Worm (Caenorhabditis elegans) whole organism, young adult: ENCODE data around the gene sav-1.
A peak's percentile ranks its signal among the peaks of the same experiment; 100 is the strongest.

Experiments
- B0336.3 ChIP-seq: fragments of 200-800 bp; sonication (Bioruptor generic); IDR thresholded peaks from 2 replicates; pipeline ENCODE4 v1.3.6; 2022; ENCODE audit warnings: missing genetic modification characterization, missing compliant biosample characterization
- D2030.7 ChIP-seq: fragments of 200-800 bp; sonication (Bioruptor generic); IDR thresholded peaks from 2 replicates; pipeline ENCODE4 v1.3.6; 2022; ENCODE audit warnings: missing genetic modification reagents, missing genetic modification characterization, missing compliant biosample characterization
- F22D6.2 ChIP-seq: sonication (generic microtip); optimal IDR thresholded peaks from 2 replicates; lab custom pipeline; 2016; ENCODE audit warnings: mild to moderate bottlenecking, missing genetic modification characterization, missing compliant biosample characterization
- F49E8.2 ChIP-seq: sonication (generic microtip); optimal IDR thresholded peaks from 3 replicates; lab custom pipeline; 2017; ENCODE audit warnings: missing genetic modification characterization, mild to moderate bottlenecking, missing compliant biosample characterization, antibody characterized with exemption, moderate library complexity; ENCODE audit not compliant: insufficient read depth
- F55B11.4 ChIP-seq: sonication (generic microtip); optimal IDR thresholded peaks from 2 replicates; lab custom pipeline; 2016; ENCODE audit warnings: missing compliant biosample characterization, missing genetic modification characterization, borderline replicate concordance; ENCODE audit not compliant: insufficient read depth
- K12H6.12 ChIP-seq: fragments of 200-800 bp; sonication (Bioruptor generic); optimal IDR thresholded peaks from 2 replicates; lab custom pipeline; 2018; ENCODE audit warnings: mild to moderate bottlenecking, missing genetic modification characterization, missing compliant biosample characterization
- Y53G8AR.9 ChIP-seq: fragments of 200-800 bp; sonication (Bioruptor generic); conservative IDR thresholded peaks from 2 replicates; pipeline ENCODE4 v1.3.6; 2022; ENCODE audit warnings: missing genetic modification reagents, missing genetic modification characterization, missing compliant biosample characterization
- Y56A3A.18 ChIP-seq: fragments of 200-800 bp; sonication (Bioruptor generic); IDR thresholded peaks from 2 replicates; pipeline ENCODE4 v1.3.6; 2022; ENCODE audit warnings: missing genetic modification reagents, missing genetic modification characterization, missing compliant biosample characterization
- Y67H2A.10 ChIP-seq: fragments of 200-800 bp; sonication (Bioruptor generic); conservative IDR thresholded peaks from 2 replicates; pipeline ENCODE4 v1.3.6; 2022; ENCODE audit warnings: missing genetic modification reagents, missing genetic modification characterization, missing compliant biosample characterization
- Y95B8A.8 ChIP-seq: fragments of 200-800 bp; sonication (Bioruptor generic); IDR thresholded peaks from 2 replicates; pipeline ENCODE4 v1.3.6; 2022; ENCODE audit warnings: missing genetic modification reagents, missing genetic modification characterization, missing compliant biosample characterization
- ZK185.1 ChIP-seq: sonication (generic microtip); optimal IDR thresholded peaks from 2 replicates; lab custom pipeline; 2016; ENCODE audit warnings: mild to moderate bottlenecking, missing genetic modification characterization, missing compliant biosample characterization; ENCODE audit not compliant: poor library complexity, severe bottlenecking
- akir-1 ChIP-seq: fragments of 200-800 bp; sonication (Bioruptor generic); optimal IDR thresholded peaks from 2 replicates; lab custom pipeline; 2018; ENCODE audit warnings: mild to moderate bottlenecking, missing genetic modification characterization, moderate library complexity, missing compliant biosample characterization
- ama-1 ChIP-seq, 3 experiments: fragments of 150-350 bp in 1 of 3; sonication (generic microtip) in 2 of 3; optimal IDR thresholded peaks; 2 replicates each; lab custom pipeline; 2014 to 2018; ENCODE audit warnings: missing biosample characterization in 2 of 3, missing genetic modification characterization in 2 of 3, missing genetic modification reagents in 2 of 3
- aptf-2 ChIP-seq: fragments of 200-800 bp; sonication (Bioruptor generic); conservative IDR thresholded peaks from 2 replicates; pipeline ENCODE4 v1.3.6; 2022; ENCODE audit warnings: missing genetic modification reagents, missing genetic modification characterization, missing compliant biosample characterization
- attf-6 ChIP-seq: fragments of 200-800 bp; sonication (Bioruptor generic); IDR thresholded peaks from 2 replicates; pipeline ENCODE4 v1.3.6; 2022; ENCODE audit warnings: missing genetic modification reagents, missing genetic modification characterization, missing compliant biosample characterization
- cebp-2 ChIP-seq: fragments of 200-800 bp; sonication (Bioruptor generic); IDR thresholded peaks from 2 replicates; pipeline ENCODE4 v1.3.6; 2022; ENCODE audit warnings: missing genetic modification characterization, missing compliant biosample characterization
- ceh-100 ChIP-seq: fragments of 200-800 bp; sonication (Bioruptor generic); IDR thresholded peaks from 2 replicates; pipeline ENCODE4 v1.3.6; 2022; ENCODE audit warnings: missing genetic modification reagents, missing genetic modification characterization, missing compliant biosample characterization
- die-1 ChIP-seq: sonication (generic microtip); optimal IDR thresholded peaks from 2 replicates; lab custom pipeline; 2016; ENCODE audit warnings: missing genotype, mild to moderate bottlenecking, missing genetic modification characterization, missing compliant biosample characterization
- ekl-4 ChIP-seq: fragments of 200-800 bp; sonication (Bioruptor generic); IDR thresholded peaks from 2 replicates; pipeline ENCODE4 v1.3.6; 2022; ENCODE audit warnings: missing genetic modification reagents, missing genetic modification characterization, missing compliant biosample characterization
- him-1 ChIP-seq: sonication (generic microtip); optimal IDR thresholded peaks from 2 replicates; lab custom pipeline; 2016; ENCODE audit warnings: missing genotype, missing genetic modification reagents, missing genetic modification characterization, missing compliant biosample characterization
- hmg-1.2 ChIP-seq: fragments of 200-800 bp; sonication (Bioruptor generic); IDR thresholded peaks from 2 replicates; pipeline ENCODE4 v1.3.6; 2022; ENCODE audit warnings: missing genetic modification reagents, missing genetic modification characterization, missing compliant biosample characterization
- hrde-1 ChIP-seq: sonication (generic microtip); optimal IDR thresholded peaks from 2 replicates; lab custom pipeline; 2016; ENCODE audit warnings: missing genetic modification characterization, mild to moderate bottlenecking, missing compliant biosample characterization, moderate library complexity, missing genotype, missing genetic modification reagents, borderline replicate concordance
- hsf-1 ChIP-seq: fragments of 200-800 bp; sonication (Bioruptor generic); IDR thresholded peaks from 2 replicates; pipeline ENCODE4 v1.3.6; 2022; ENCODE audit warnings: missing genetic modification reagents, missing genetic modification characterization, missing compliant biosample characterization
- lin-40 ChIP-seq: sonication (generic microtip); optimal IDR thresholded peaks from 2 replicates; lab custom pipeline; 2016; ENCODE audit warnings: missing genetic modification characterization, mild to moderate bottlenecking, missing compliant biosample characterization, missing genotype, missing genetic modification reagents
- lin-54 ChIP-seq: fragments of 200-800 bp; sonication (Bioruptor generic); optimal IDR thresholded peaks from 2 replicates; lab custom pipeline; 2018; ENCODE audit warnings: mild to moderate bottlenecking, missing genetic modification characterization, missing compliant biosample characterization
- mxl-1 ChIP-seq: sonication (generic microtip); optimal IDR thresholded peaks from 2 replicates; lab custom pipeline; 2016; ENCODE audit warnings: missing genetic modification characterization, missing compliant biosample characterization
- pbrm-1 ChIP-seq: fragments of 200-800 bp; sonication (Bioruptor generic); IDR thresholded peaks from 2 replicates; pipeline ENCODE4 v1.3.6; 2022; ENCODE audit warnings: missing genetic modification reagents, missing genetic modification characterization, missing compliant biosample characterization
- rcor-1 ChIP-seq: fragments of 200-800 bp; sonication (Bioruptor generic); IDR thresholded peaks from 2 replicates; pipeline ENCODE4 v1.3.6; 2022; ENCODE audit warnings: missing genetic modification reagents, missing genetic modification characterization, missing compliant biosample characterization
- rec-8 ChIP-seq, 2 experiments: sonication (generic microtip); optimal IDR thresholded peaks; 2 replicates each; lab custom pipeline; 2016; ENCODE audit warnings: mild to moderate bottlenecking in 2 of 2, missing genetic modification characterization in 2 of 2, missing genetic modification reagents in 2 of 2, missing genotype in 2 of 2, missing biosample characterization in 1 of 2, missing compliant biosample characterization in 1 of 2, moderate library complexity in 1 of 2
- rpc-1 ChIP-seq, 2 experiments: fragments of 150-350 bp in 1 of 2; sonication (generic microtip) in 1 of 2; optimal IDR thresholded peaks; 2 replicates each; lab custom pipeline; 2014 to 2018; ENCODE audit warnings: missing biosample characterization in 1 of 2, missing genetic modification characterization in 1 of 2, missing genetic modification reagents in 1 of 2, missing genotype in 1 of 2
- sea-2 ChIP-seq: fragments of 200-800 bp; sonication (Bioruptor generic); IDR thresholded peaks from 2 replicates; pipeline ENCODE4 v1.3.6; 2022; ENCODE audit warnings: missing genetic modification characterization, missing compliant biosample characterization
- snpc-1.1 ChIP-seq: sonication (generic microtip); optimal IDR thresholded peaks from 2 replicates; lab custom pipeline; 2017; ENCODE audit warnings: missing genetic modification characterization, mild to moderate bottlenecking, missing compliant biosample characterization, antibody characterized with exemption, moderate library complexity, missing genotype, missing genetic modification reagents; ENCODE audit not compliant: insufficient read depth
- snpc-1.3 ChIP-seq: sonication (generic microtip); optimal IDR thresholded peaks from 2 replicates; lab custom pipeline; 2017; ENCODE audit warnings: missing genetic modification characterization, mild to moderate bottlenecking, missing compliant biosample characterization, antibody characterized with exemption, moderate library complexity, missing genotype, missing genetic modification reagents; ENCODE audit not compliant: insufficient read depth
- snpc-3.4 ChIP-seq: sonication (generic microtip); optimal IDR thresholded peaks from 2 replicates; lab custom pipeline; 2017; ENCODE audit warnings: missing genetic modification characterization, mild to moderate bottlenecking, missing compliant biosample characterization, antibody characterized with exemption, moderate library complexity, missing genotype, missing genetic modification reagents
- snpc-4 ChIP-seq, 5 experiments: fragments of 150-350 bp in 1 of 5; sonication (generic microtip) in 4 of 5; optimal IDR thresholded peaks; 2 replicates each; lab custom pipeline; 2014 to 2018; ENCODE audit warnings: missing genetic modification characterization in 5 of 5, missing biosample characterization in 3 of 5, antibody characterized with exemption in 2 of 5, mild to moderate bottlenecking in 2 of 5, missing compliant biosample characterization in 2 of 5, missing genotype in 2 of 5, moderate library complexity in 2 of 5, missing genetic modification reagents in 1 of 5
- tbp1 ChIP-seq: fragments of 200-800 bp; sonication (Bioruptor generic); optimal IDR thresholded peaks from 2 replicates; lab custom pipeline; 2018; ENCODE audit warnings: mild to moderate bottlenecking, missing genetic modification characterization, missing compliant biosample characterization
- tbx-9 ChIP-seq: sonication (generic microtip); optimal IDR thresholded peaks from 2 replicates; lab custom pipeline; 2016; ENCODE audit warnings: borderline replicate concordance, missing genetic modification characterization, inconsistent platforms, missing compliant biosample characterization
- ztf-18 ChIP-seq: sonication (generic microtip); optimal IDR thresholded peaks from 2 replicates; lab custom pipeline; 2016; ENCODE audit warnings: missing genotype, mild to moderate bottlenecking, missing genetic modification characterization, missing compliant biosample characterization
- ztf-25 ChIP-seq: fragments of 200-800 bp; sonication (Bioruptor generic); IDR thresholded peaks from 2 replicates; pipeline ENCODE4 v1.3.6; 2022; ENCODE audit warnings: missing genetic modification reagents, missing genetic modification characterization, missing compliant biosample characterization
- ztf-28 ChIP-seq: fragments of 200-800 bp; sonication (Bioruptor generic); IDR thresholded peaks from 2 replicates; pipeline ENCODE4 v1.3.6; 2022; ENCODE audit warnings: missing genetic modification reagents, missing genetic modification characterization, missing compliant biosample characterization

The sav-1 gene

ce11 chrX:2330494-2330893 lies 43.5 kb upstream of the sav-1 start:
- no peak for TF ChIP-seq ama-1 (optimal IDR thresholded peaks at IDR 0.05; lab: Kevin White, UChicago)
- TF ChIP-seq ama-1 (GFP tag; optimal IDR thresholded peaks at IDR 0.05; lab: Kevin White, UChicago) = no peak
- no peak for TF ChIP-seq sea-2 (GFP tag; lab: Robert Waterston, UW)
- TF ChIP-seq akir-1 = no peak

ce11 chrX:2328873-2329272 lies 41.9 kb upstream of the sav-1 start:
- TF ChIP-seq Y56A3A.18 (GFP tag; lab: Robert Waterston, UW) = peak; percentile 9; the same call in 1 of the 2 replicates
- TF ChIP-seq Y53G8AR.9 (GFP tag; lab: Robert Waterston, UW) = 0 out of 2 replicates have a peak, but pooled peaks have one; percentile 44
- no peak for TF ChIP-seq ZK185.1 (tag; lab: Kevin White, UChicago)
- TF ChIP-seq hmg-1.2 (GFP tag; lab: Robert Waterston, UW) = peak; percentile 91
- TF ChIP-seq B0336.3 = no peak
- peak; percentile 64 for TF ChIP-seq pbrm-1
- TF ChIP-seq snpc-3.4 = peak; percentile 97
- TF ChIP-seq rec-8 (tag; optimal IDR thresholded peaks at IDR 0.05; lab: Kevin White, UChicago) = no peak
- TF ChIP-seq attf-6 = peak; percentile 88
- TF ChIP-seq cebp-2 (GFP tag; lab: Robert Waterston, UW) = no peak
- no peak for TF ChIP-seq F55B11.4 (tag; lab: Kevin White, UChicago)
- peak; percentile 39 for TF ChIP-seq hrde-1 (tag; lab: Kevin White, UChicago)
- peak; percentile 47; the same call in 1 of the 2 replicates for TF ChIP-seq ekl-4 (GFP tag; lab: Robert Waterston, UW)
- TF ChIP-seq die-1 (tag; lab: Kevin White, UChicago) = peak; percentile 28
- peak; percentile 77 for TF ChIP-seq ama-1 (optimal IDR thresholded peaks at IDR 0.05; lab: Kevin White, UChicago)
- TF ChIP-seq ama-1 (GFP tag; optimal IDR thresholded peaks at IDR 0.05; lab: Kevin White, UChicago) = no peak
- no peak for TF ChIP-seq ceh-100 (GFP tag; lab: Robert Waterston, UW)
- TF ChIP-seq hsf-1 = peak; percentile 61; the same call in 1 of the 2 replicates
- no peak for TF ChIP-seq F49E8.2 (tag; lab: Kevin White, UChicago)
- no peak for TF ChIP-seq rpc-1 (optimal IDR thresholded peaks at IDR 0.05; lab: Kevin White, UChicago)
- TF ChIP-seq rpc-1 (tag; optimal IDR thresholded peaks at IDR 0.05; lab: Kevin White, UChicago) = peak; percentile 12
- no peak for TF ChIP-seq mxl-1 (tag; lab: Kevin White, UChicago)
- no peak for TF ChIP-seq lin-40 (tag; lab: Kevin White, UChicago)
- TF ChIP-seq ztf-18 (tag; lab: Kevin White, UChicago) = peak; percentile 22
- TF ChIP-seq D2030.7 = peak; percentile 75
- no peak for TF ChIP-seq K12H6.12 (tag; lab: Kevin White, UChicago)
- TF ChIP-seq him-1 (tag; lab: Kevin White, UChicago) = peak; percentile 95
- no peak for TF ChIP-seq ztf-28 (GFP tag; lab: Robert Waterston, UW)
- no peak for TF ChIP-seq ztf-25 (GFP tag; lab: Robert Waterston, UW)
- no peak for TF ChIP-seq F22D6.2 (tag; lab: Kevin White, UChicago)
- peak; percentile 68 for TF ChIP-seq rcor-1 (GFP tag; lab: Robert Waterston, UW)
- TF ChIP-seq tbp1 = peak; percentile 64
- no peak for TF ChIP-seq aptf-2 (GFP tag; lab: Robert Waterston, UW)
- peak; percentile 95 for TF ChIP-seq snpc-1.1 (tag; lab: Kevin White, UChicago)
- TF ChIP-seq snpc-1.3 (tag; lab: Kevin White, UChicago) = peak; percentile 95
- no peak for TF ChIP-seq lin-54 (GFP tag; lab: Kevin White, UChicago)
- TF ChIP-seq tbx-9 (tag; lab: Kevin White, UChicago) = no peak
- TF ChIP-seq Y67H2A.10 (GFP tag; lab: Robert Waterston, UW) = no peak
- TF ChIP-seq snpc-4 (GFP tag; optimal IDR thresholded peaks at IDR 0.05; lab: Kevin White, UChicago) = peak; percentile 98
- peak; percentile 94 to 99 (median 98) for TF ChIP-seq snpc-4 (tag; optimal IDR thresholded peaks at IDR 0.05; lab: Kevin White, UChicago)
- no peak for TF ChIP-seq Y95B8A.8 (GFP tag; lab: Robert Waterston, UW)
- TF ChIP-seq, all 124 proteins: peak for 20
